Fruit fly (Drosophila melanogaster): Measurements from ENCODE around the gene CG45075.

The CG45075 gene

DNA sequence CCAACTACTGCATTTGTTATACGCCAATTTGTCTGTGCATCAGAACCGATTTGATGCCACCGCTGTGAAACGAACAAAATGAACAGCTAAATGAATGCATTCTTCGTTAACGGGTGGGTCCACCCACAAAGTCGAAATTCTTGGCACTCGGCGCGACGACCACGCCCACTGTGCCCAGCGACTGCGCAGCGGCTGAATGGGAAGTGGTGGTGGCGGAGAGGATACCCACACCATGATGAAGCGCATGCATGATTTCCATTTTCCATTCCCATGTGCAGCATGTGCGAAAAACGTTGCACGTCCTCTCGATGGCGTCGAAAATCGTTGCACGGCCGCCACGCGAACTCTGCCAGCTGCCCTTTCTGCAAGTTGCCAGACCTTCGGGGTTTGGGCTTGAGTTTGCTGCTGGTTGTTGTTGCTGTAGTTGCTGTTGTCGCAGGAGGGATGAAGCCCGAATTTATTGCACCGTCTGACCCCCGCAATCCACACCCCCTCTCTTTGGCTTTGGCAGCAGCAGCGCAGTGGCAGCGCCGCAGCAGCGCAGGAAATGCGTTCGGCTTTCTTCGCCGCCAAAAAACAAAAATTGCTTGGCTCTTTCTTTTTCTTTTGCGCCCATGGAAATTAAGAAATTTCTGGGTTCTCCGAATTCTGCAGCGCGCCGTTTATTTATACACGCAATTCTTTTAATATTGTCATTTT lies 9.9 kb upstream of the CG45075 start (continued):
- TF ChIP-seq CG18764 (GFP tag; optimal IDR thresholded peaks at IDR 0.05) (no peak), CG6272 (GFP tag; IDR thresholded peaks at IDR 0.05) (no peak), CG11398 (GFP tag; optimal IDR thresholded peaks at IDR 0.05) (no peak), tup (GFP tag; optimal IDR thresholded peaks at IDR 0.05) (no peak), CG8478 (optimal IDR thresholded peaks at IDR 0.05) (peak; percentile 21), dpn (GFP tag; optimal IDR thresholded peaks at IDR 0.05) (no peak), CG18262 (tag; optimal IDR thresholded peaks at IDR 0.05) (no peak), amos (GFP tag; IDR thresholded peaks at IDR 0.05; ENCODE audit: partially characterized antibody) (no peak), chn (GFP tag; optimal IDR thresholded peaks at IDR 0.05) (no peak), CG32532 (GFP tag; IDR thresholded peaks at IDR 0.05) (no peak), Atf3 (GFP tag; optimal IDR thresholded peaks at IDR 0.05) (no peak), CG9437 (GFP tag; optimal IDR thresholded peaks at IDR 0.05) (no peak), Eip74EF (GFP tag; optimal IDR thresholded peaks at IDR 0.05) (no peak), mam (GFP tag; optimal IDR thresholded peaks at IDR 0.05) (no peak), zf30C (GFP tag; optimal IDR thresholded peaks at IDR 0.05) (no peak), unpg (GFP tag; optimal IDR thresholded peaks at IDR 0.05) (no peak), nerfin-1 (tag; optimal IDR thresholded peaks at IDR 0.05) (peak; percentile 20), bowl (GFP tag; IDR thresholded peaks at IDR 0.05) (no peak), CG11560 (tag; IDR thresholded peaks at IDR 0.05) (no peak), Ets97D (GFP tag; optimal IDR thresholded peaks at IDR 0.05) (no peak), CG6689 (GFP tag; IDR thresholded peaks at IDR 0.05) (no peak), crol (GFP tag; IDR thresholded peaks at IDR 0.05) (peak; percentile 45; the same call in 1 of the 2 replicates), NC2α (GFP tag; optimal IDR thresholded peaks at IDR 0.05) (no peak), CG14860 (GFP tag; IDR thresholded peaks at IDR 0.05; ENCODE audit: partially characterized antibody) (no peak), TFAM (GFP tag; optimal IDR thresholded peaks at IDR 0.05) (no peak), CG8290 (GFP tag; optimal IDR thresholded peaks at IDR 0.05) (no peak), CG8290 (tag; optimal IDR thresholded peaks at IDR 0.05) (no peak), row (GFP tag; IDR thresholded peaks at IDR 0.05) (no peak), CG7786 (GFP tag; optimal IDR thresholded peaks at IDR 0.05) (no peak), Hr39 (optimal IDR thresholded peaks at IDR 0.05) (no peak), ATbp (GFP tag; optimal IDR thresholded peaks at IDR 0.05) (no peak), Deaf1 (tag; optimal IDR thresholded peaks at IDR 0.05) (peak; percentile 14), CG17361 (GFP tag; IDR thresholded peaks at IDR 0.05) (no peak), gt (GFP tag; IDR thresholded peaks at IDR 0.05) (no peak), HLH3B (GFP tag; IDR thresholded peaks at IDR 0.05) (no peak), CG33213 (GFP tag; optimal IDR thresholded peaks at IDR 0.05) (no peak), CG1233 (GFP tag; optimal IDR thresholded peaks at IDR 0.05) (no peak), CG2199 (GFP tag; IDR thresholded peaks at IDR 0.05) (peak; percentile 70; the same call in 1 of the 3 replicates), Adf1 (GFP tag; IDR thresholded peaks at IDR 0.05) (peak; percentile 53; the same call in 1 of the 2 replicates), fd96Cb (tag; optimal IDR thresholded peaks at IDR 0.05) (no peak), twi (tag; optimal IDR thresholded peaks at IDR 0.05) (peak; percentile 38), trem (tag; optimal IDR thresholded peaks at IDR 0.05) (no peak), pros (GFP tag; optimal IDR thresholded peaks at IDR 0.05) (peak; percentile 86), Awh (GFP tag; IDR thresholded peaks at IDR 0.05) (no peak), Fer3 (tag; optimal IDR thresholded peaks at IDR 0.05) (no peak), gce (GFP tag; IDR thresholded peaks at IDR 0.05) (0 out of 3 replicates have a peak, but pooled peaks have one; percentile 7), CG3838 (GFP tag; optimal IDR thresholded peaks at IDR 0.05) (no peak), rib (GFP tag; IDR thresholded peaks at IDR 0.05) (no peak), CG3065 (GFP tag; optimal IDR thresholded peaks at IDR 0.05) (no peak), Camta (GFP tag; optimal IDR thresholded peaks at IDR 0.05) (no peak), jumu (GFP tag; optimal IDR thresholded peaks at IDR 0.05) (no peak), YL-1 (GFP tag; optimal IDR thresholded peaks at IDR 0.05) (no peak)

All from whole organism, embryonic.